Worm (Caenorhabditis elegans) whole organism, L2 larva: ENCODE measurements around the gene mfsd-8.

Source experiments
- C34F6.9 ChIP-seq: fragments of 150-350 bp; optimal IDR thresholded peaks from 2 replicates; lab custom pipeline; 2014; ENCODE audit warnings: missing biosample characterization, missing genetic modification characterization
- F13H6.1 ChIP-seq: sonication (generic microtip); optimal IDR thresholded peaks from 2 replicates; lab custom pipeline; 2016; ENCODE audit warnings: missing genetic modification characterization, missing compliant biosample characterization
- R02D3.7 ChIP-seq: fragments of 150-350 bp; optimal IDR thresholded peaks from 2 replicates; lab custom pipeline; 2014; ENCODE audit warnings: missing biosample characterization, missing genetic modification characterization
- aly-2 ChIP-seq: fragments of 150-350 bp; optimal IDR thresholded peaks from 2 replicates; lab custom pipeline; 2014; ENCODE audit warnings: missing biosample characterization, missing genetic modification characterization
- blmp-1 ChIP-seq: sonication (generic microtip); optimal IDR thresholded peaks from 2 replicates; lab custom pipeline; 2017; ENCODE audit warnings: missing genetic modification characterization, mild to moderate bottlenecking, missing compliant biosample characterization, antibody characterized with exemption, moderate library complexity; ENCODE audit not compliant: insufficient read depth
- ceh-16 ChIP-seq: fragments of 150-350 bp; optimal IDR thresholded peaks from 2 replicates; lab custom pipeline; 2014; ENCODE audit warnings: missing biosample characterization, missing genetic modification characterization
- ceh-82 ChIP-seq: fragments of 150-350 bp; optimal IDR thresholded peaks from 2 replicates; lab custom pipeline; 2014; ENCODE audit warnings: missing biosample characterization, missing genetic modification characterization
- crh-2 ChIP-seq: sonication (generic microtip); optimal IDR thresholded peaks from 2 replicates; lab custom pipeline; 2017; ENCODE audit warnings: missing biosample characterization, missing genetic modification characterization
- egl-27 ChIP-seq: sonication (generic microtip); optimal IDR thresholded peaks from 3 replicates; lab custom pipeline; 2017; ENCODE audit warnings: missing biosample characterization, missing genetic modification reagents, missing genetic modification characterization
- elt-1 ChIP-seq: fragments of 150-350 bp; optimal IDR thresholded peaks from 2 replicates; lab custom pipeline; 2014; ENCODE audit warnings: missing biosample characterization, missing genetic modification characterization
- fos-1 ChIP-seq: fragments of 150-350 bp; optimal IDR thresholded peaks from 2 replicates; lab custom pipeline; 2014; ENCODE audit warnings: missing biosample characterization, missing genetic modification characterization
- lin-11 ChIP-seq: fragments of 150-350 bp; sonication (generic microtip); optimal IDR thresholded peaks from 2 replicates; lab custom pipeline; 2014; ENCODE audit warnings: missing biosample characterization, missing genetic modification characterization, inconsistent platforms, mixed read lengths
- lin-39 ChIP-seq: fragments of 150-350 bp; optimal IDR thresholded peaks from 2 replicates; lab custom pipeline; 2014; ENCODE audit warnings: missing biosample characterization, missing genetic modification reagents, missing genetic modification characterization
- mab-5 ChIP-seq: fragments of 150-350 bp; optimal IDR thresholded peaks from 2 replicates; lab custom pipeline; 2014; ENCODE audit warnings: missing biosample characterization, missing genetic modification characterization
- mbf-1 ChIP-seq: sonication (generic microtip); optimal IDR thresholded peaks from 2 replicates; lab custom pipeline; 2017; ENCODE audit warnings: missing biosample characterization, missing genetic modification characterization
- mdl-1 ChIP-seq, 2 experiments: fragments of 150-350 bp in 1 of 2; sonication (generic microtip) in 1 of 2; optimal IDR thresholded peaks; 2 replicates each; lab custom pipeline; 2017; ENCODE audit warnings: missing biosample characterization in 2 of 2, missing genetic modification characterization in 2 of 2
- nhr-10 ChIP-seq: sonication (generic microtip); optimal IDR thresholded peaks from 2 replicates; lab custom pipeline; 2017; ENCODE audit warnings: missing biosample characterization, missing genetic modification characterization
- nhr-11 ChIP-seq: fragments of 150-350 bp; optimal IDR thresholded peaks from 2 replicates; lab custom pipeline; 2014; ENCODE audit warnings: missing biosample characterization, missing genetic modification characterization
- nhr-21 ChIP-seq: fragments of 150-350 bp; optimal IDR thresholded peaks from 2 replicates; lab custom pipeline; 2014; ENCODE audit warnings: missing biosample characterization, missing genetic modification characterization
- nhr-23 ChIP-seq: fragments of 150-350 bp; optimal IDR thresholded peaks from 2 replicates; lab custom pipeline; 2014; ENCODE audit warnings: missing biosample characterization, missing genetic modification reagents, missing genetic modification characterization
- nhr-237 ChIP-seq: fragments of 150-350 bp; optimal IDR thresholded peaks from 2 replicates; lab custom pipeline; 2014; ENCODE audit warnings: missing biosample characterization, missing genetic modification characterization
- nhr-25 ChIP-seq: fragments of 150-350 bp; sonication (generic microtip); optimal IDR thresholded peaks from 3 replicates; lab custom pipeline; 2014; ENCODE audit warnings: missing biosample characterization, missing genetic modification characterization
- nhr-77 ChIP-seq: fragments of 150-350 bp; optimal IDR thresholded peaks from 2 replicates; lab custom pipeline; 2014; ENCODE audit warnings: missing biosample characterization, missing genetic modification characterization
- peb-1 ChIP-seq: fragments of 150-350 bp; optimal IDR thresholded peaks from 2 replicates; lab custom pipeline; 2014; ENCODE audit warnings: missing biosample characterization, missing genetic modification characterization
- sem-4 ChIP-seq: fragments of 150-350 bp; optimal IDR thresholded peaks from 2 replicates; lab custom pipeline; 2014; ENCODE audit warnings: missing biosample characterization, missing genetic modification reagents, missing genetic modification characterization
- skn-1 ChIP-seq: sonication (generic microtip); optimal IDR thresholded peaks from 2 replicates; lab custom pipeline; 2017; ENCODE audit warnings: missing biosample characterization, missing genetic modification characterization
- sma-3 ChIP-seq: sonication (generic microtip); optimal IDR thresholded peaks from 2 replicates; lab custom pipeline; 2016; ENCODE audit warnings: missing genetic modification reagents, missing genetic modification characterization, missing compliant biosample characterization
- sma-9 ChIP-seq, 2 experiments: fragments of 150-350 bp in 1 of 2; sonication (generic microtip) in 1 of 2; optimal IDR thresholded peaks; 2 replicates each; lab custom pipeline; 2014 to 2016; ENCODE audit warnings: missing genetic modification characterization in 2 of 2, mild to moderate bottlenecking in 1 of 2, missing biosample characterization in 1 of 2, missing compliant biosample characterization in 1 of 2, missing genetic modification reagents in 1 of 2, moderate library complexity in 1 of 2
- zag-1 ChIP-seq: fragments of 150-350 bp; optimal IDR thresholded peaks from 2 replicates; lab custom pipeline; 2014; ENCODE audit warnings: missing biosample characterization, missing genetic modification characterization
- ztf-1 ChIP-seq: fragments of 200-800 bp; sonication (Bioruptor generic); conservative IDR thresholded peaks from 2 replicates; pipeline ENCODE4 v1.3.6; 2022; ENCODE audit warnings: missing genetic modification characterization, missing compliant biosample characterization
- ztf-11 ChIP-seq: sonication (generic microtip); optimal IDR thresholded peaks from 2 replicates; lab custom pipeline; 2017; ENCODE audit warnings: missing biosample characterization, missing genetic modification characterization
- ztf-4 ChIP-seq: fragments of 150-350 bp; optimal IDR thresholded peaks from 2 replicates; lab custom pipeline; 2014; ENCODE audit warnings: missing biosample characterization, missing genetic modification characterization

Gene mfsd-8

ce11 chrIII:3281860-3282358 is at the start of gene mfsd-8:
TSS of gene mfsd-8 (plus strand) at chrIII:3282308.
- TF ChIP-seq blmp-1 (tag; lab: Kevin White, UChicago) (no peak), fos-1 (peak; percentile 82), crh-2 (peak; percentile 3), nhr-237 (tag; lab: Kevin White, UChicago) (no peak)
- TF ChIP-seq, all 48 proteins: peak for 2

DNA sequence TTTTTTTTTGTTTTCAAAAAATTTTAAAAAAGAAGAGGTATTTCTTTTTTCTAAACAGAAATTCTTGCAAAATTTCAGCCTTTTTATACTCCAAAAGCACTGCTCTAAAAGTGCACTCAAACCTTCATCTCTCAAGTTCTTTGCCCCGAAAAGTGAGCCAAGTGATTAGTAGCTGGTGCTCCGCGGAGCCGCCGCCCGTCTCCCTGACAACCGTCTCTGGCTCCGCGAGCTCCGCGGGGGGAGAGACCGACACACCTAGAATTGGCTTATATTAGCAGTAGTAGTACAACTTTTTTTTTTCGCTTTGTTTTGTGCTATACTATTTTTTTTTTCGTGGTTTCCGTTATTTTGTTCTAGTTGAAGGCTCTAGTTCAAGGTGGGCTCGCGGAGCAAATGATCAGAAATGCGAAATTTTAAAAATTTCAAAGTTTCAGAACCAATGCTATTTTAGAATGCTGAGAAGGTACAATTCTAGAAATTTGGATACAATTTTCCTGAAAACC is 49.4 kb upstream of the mfsd-8 start, which contains the start of gene Y53G8AL.1:
Gene Y53G8AL.1 (plus strand): TSS at position 453 of the 503 bp plus-strand sequence.
- TF ChIP-seq nhr-25 (tag; lab: Kevin White, UChicago), result no peak
- TF ChIP-seq nhr-21 (tag; lab: Kevin White, UChicago), result no peak
- no peak for TF ChIP-seq ztf-11 (tag; lab: Kevin White, UChicago)
- no peak for TF ChIP-seq mab-5 (tag; lab: Kevin White, UChicago)
- no peak for TF ChIP-seq sma-3 (GFP tag; lab: Kevin White, UChicago)
- TF ChIP-seq ztf-1 (GFP tag; lab: Robert Waterston, UW), result no peak
- no peak for TF ChIP-seq skn-1 (tag; lab: Kevin White, UChicago)
- no peak for TF ChIP-seq zag-1
- no peak for TF ChIP-seq nhr-23 (tag; lab: Kevin White, UChicago)
- TF ChIP-seq R02D3.7, result no peak
- TF ChIP-seq ceh-82 (tag; lab: Kevin White, UChicago), result no peak
- no peak for TF ChIP-seq nhr-10 (tag; lab: Kevin White, UChicago)
- TF ChIP-seq elt-1 (tag; lab: Kevin White, UChicago), result no peak

DNA sequence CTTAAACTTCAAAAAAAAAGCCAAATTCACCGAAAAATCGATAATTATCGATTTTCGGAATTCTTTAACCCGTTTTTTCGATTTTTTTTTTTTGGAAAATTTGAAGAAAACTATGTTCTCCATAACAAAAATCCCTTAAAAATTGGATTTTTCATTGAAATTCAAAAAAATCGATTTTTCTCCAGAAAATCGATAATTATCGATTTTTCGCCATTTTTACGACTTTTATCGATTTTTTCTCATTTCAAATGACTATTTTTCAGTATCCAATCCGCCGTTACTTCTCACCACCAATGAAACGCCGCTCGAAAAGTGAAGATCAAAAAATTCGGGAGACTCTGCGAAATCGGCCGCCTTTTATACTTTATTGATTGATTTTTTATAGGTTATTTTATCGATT is 41.2 kb upstream of the mfsd-8 start:
- TF ChIP-seq egl-27 (tag; lab: Kevin White, UChicago) (no peak), ceh-16 (tag; lab: Kevin White, UChicago) (no peak), mdl-1 (tag; optimal IDR thresholded peaks at IDR 0.05; lab: Kevin White, UChicago) (no peak), nhr-11 (tag; lab: Kevin White, UChicago) (no peak), sma-9 (GFP tag; optimal IDR thresholded peaks at IDR 0.05; lab: Kevin White, UChicago) (no peak), sma-9 (tag; optimal IDR thresholded peaks at IDR 0.05; lab: Kevin White, UChicago) (no peak), zag-1 (no peak), lin-39 (tag; lab: Kevin White, UChicago) (no peak), nhr-21 (tag; lab: Kevin White, UChicago) (no peak), R02D3.7 (no peak)
- TF ChIP-seq, all 48 proteins: peak for 0

ce11 chrIII:3241361-3241760 is 40.7 kb upstream of the mfsd-8 start:
- TF ChIP-seq nhr-10 (tag; lab: Kevin White, UChicago) (no peak), lin-39 (tag; lab: Kevin White, UChicago) (no peak), mbf-1 (tag; lab: Kevin White, UChicago) (no peak), sem-4 (no peak), C34F6.9 (no peak), F13H6.1 (tag; lab: Kevin White, UChicago) (no peak)
- TF ChIP-seq, all 48 proteins: peak for 0

- TF ChIP-seq ztf-4 (tag; lab: Kevin White, UChicago) (no peak), sem-4 (no peak), nhr-21 (tag; lab: Kevin White, UChicago) (no peak), nhr-25 (tag; lab: Kevin White, UChicago) (no peak), nhr-11 (tag; lab: Kevin White, UChicago) (no peak), egl-27 (tag; lab: Kevin White, UChicago) (no peak), nhr-77 (no peak), crh-2 (no peak), zag-1 (no peak), F13H6.1 (tag; lab: Kevin White, UChicago) (no peak), aly-2 (no peak), lin-11 (tag; lab: Kevin White, UChicago) (no peak), mdl-1 (tag; optimal IDR thresholded peaks at IDR 0.05; lab: Kevin White, UChicago) (no peak), sma-9 (GFP tag; optimal IDR thresholded peaks at IDR 0.05; lab: Kevin White, UChicago) (no peak), sma-9 (tag; optimal IDR thresholded peaks at IDR 0.05; lab: Kevin White, UChicago) (no peak), elt-1 (tag; lab: Kevin White, UChicago) (no peak), peb-1 (tag; lab: Kevin White, UChicago) (no peak)
Measured at ce11 chrIII:3241943-3242342, 40.2 kb upstream of the mfsd-8 start.
